Fruit fly (Drosophila melanogaster): ENCODE measurements around the gene hec.

dm6 chrX:12939021-12939420, 18.2 kb downstream of the hec start:
- TF ChIP-seq wek (GFP tag; optimal IDR thresholded peaks at IDR 0.05) (no peak), Poxn (GFP tag; IDR thresholded peaks at IDR 0.05) (no peak), vfl (GFP tag; optimal IDR thresholded peaks at IDR 0.05) (no peak), YL-1 (GFP tag; optimal IDR thresholded peaks at IDR 0.05) (no peak)

Measured in whole organism, embryonic.